Worm (Caenorhabditis elegans): ENCODE data around the gene C44H9.6.

- TF ChIP-seq F13H6.1 (tag; optimal IDR thresholded peaks at IDR 0.05) (no peak), unc-39 (tag; optimal IDR thresholded peaks at IDR 0.05) (no peak), snpc-4 (tag; optimal IDR thresholded peaks at IDR 0.05) (no peak), lsy-2 (tag; optimal IDR thresholded peaks at IDR 0.05) (no peak), peb-1 (tag; optimal IDR thresholded peaks at IDR 0.05) (no peak), ama-1 (optimal IDR thresholded peaks at IDR 0.05) (no peak)
Observed at ce11 chrV:12803274-12803673, 41.9 kb downstream of the C44H9.6 start, which contains the start of gene srbc-45.
